Worm (Caenorhabditis elegans): ENCODE measurements around the gene dpy-2.

ce11 chrII:6668496-6668895 lies 45.6 kb upstream of the dpy-2 start:
- TF ChIP-seq R02D3.7 (tag; optimal IDR thresholded peaks at IDR 0.05) (no peak), unc-62 (GFP tag; optimal IDR thresholded peaks at IDR 0.05 in 1 of 2) (peak in 1 of 2 experiments; percentile 96), unc-62 (tag; optimal IDR thresholded peaks at IDR 0.05) (no peak), skn-1 (tag; optimal IDR thresholded peaks at IDR 0.05) (no peak), nhr-237 (tag; optimal IDR thresholded peaks at IDR 0.05) (no peak), dve-1 (tag; optimal IDR thresholded peaks at IDR 0.05; ENCODE audit: insufficient read depth) (no peak), ztf-11 (tag; optimal IDR thresholded peaks at IDR 0.05) (no peak), nhr-6 (tag; optimal IDR thresholded peaks at IDR 0.05) (no peak), D1046.2 (GFP tag; IDR thresholded peaks at IDR 0.05) (no peak), ceh-82 (tag; optimal IDR thresholded peaks at IDR 0.05) (no peak), vab-7 (GFP tag; IDR thresholded peaks at IDR 0.05) (no peak), zag-1 (tag; optimal IDR thresholded peaks at IDR 0.05) (no peak), ZK546.5 (tag; optimal IDR thresholded peaks at IDR 0.05) (no peak), lin-13 (GFP tag; optimal IDR thresholded peaks at IDR 0.05) (no peak)

Measured in whole organism, L4 larva.